Worm (Caenorhabditis elegans) whole organism, L2 larva: ENCODE results near the gene F47F2.1.

Experiments used
- ZK546.5 ChIP-seq: sonication (generic microtip); optimal IDR thresholded peaks from 2 replicates; lab custom pipeline; 2017; ENCODE audit warnings: missing biosample characterization, missing genetic modification characterization
- ama-1 ChIP-seq: fragments of 150-350 bp; optimal IDR thresholded peaks from 2 replicates; lab custom pipeline; 2018; ENCODE audit warnings: inconsistent platforms
- blmp-1 ChIP-seq: sonication (generic microtip); optimal IDR thresholded peaks from 2 replicates; lab custom pipeline; 2017; ENCODE audit warnings: missing genetic modification characterization, mild to moderate bottlenecking, missing compliant biosample characterization, antibody characterized with exemption, moderate library complexity; ENCODE audit not compliant: insufficient read depth
- dmd-4 ChIP-seq: sonication (generic microtip); optimal IDR thresholded peaks from 2 replicates; lab custom pipeline; 2017; ENCODE audit warnings: missing biosample characterization, missing genetic modification characterization
- elt-1 ChIP-seq: fragments of 150-350 bp; optimal IDR thresholded peaks from 2 replicates; lab custom pipeline; 2014; ENCODE audit warnings: missing biosample characterization, missing genetic modification characterization
- elt-3 ChIP-seq: sonication (generic microtip); optimal IDR thresholded peaks from 2 replicates; lab custom pipeline; 2017; ENCODE audit warnings: missing biosample characterization, missing genetic modification characterization
- lin-39 ChIP-seq: fragments of 150-350 bp; optimal IDR thresholded peaks from 2 replicates; lab custom pipeline; 2014; ENCODE audit warnings: missing biosample characterization, missing genetic modification reagents, missing genetic modification characterization
- nhr-10 ChIP-seq: sonication (generic microtip); optimal IDR thresholded peaks from 2 replicates; lab custom pipeline; 2017; ENCODE audit warnings: missing biosample characterization, missing genetic modification characterization
- nhr-21 ChIP-seq: fragments of 150-350 bp; optimal IDR thresholded peaks from 2 replicates; lab custom pipeline; 2014; ENCODE audit warnings: missing biosample characterization, missing genetic modification characterization
- nhr-25 ChIP-seq: fragments of 150-350 bp; sonication (generic microtip); optimal IDR thresholded peaks from 3 replicates; lab custom pipeline; 2014; ENCODE audit warnings: missing biosample characterization, missing genetic modification characterization
- unc-55 ChIP-seq: fragments of 150-350 bp; sonication (generic microtip); optimal IDR thresholded peaks from 3 replicates; lab custom pipeline; 2014; ENCODE audit warnings: missing biosample characterization, missing genetic modification reagents, missing genetic modification characterization
- zag-1 ChIP-seq: fragments of 150-350 bp; optimal IDR thresholded peaks from 2 replicates; lab custom pipeline; 2014; ENCODE audit warnings: missing biosample characterization, missing genetic modification characterization

ce11 chrX:3937483-3937882, 59.1 kb downstream of the F47F2.1 start:
- TF ChIP-seq lin-39 (tag; lab: Kevin White, UChicago) (no peak), elt-1 (tag; lab: Kevin White, UChicago) (no peak), dmd-4 (tag; lab: Kevin White, UChicago) (no peak), zag-1 (tag; lab: Kevin White, UChicago) (no peak), elt-3 (tag; lab: Kevin White, UChicago) (no peak), ama-1 (no peak), nhr-21 (tag; lab: Kevin White, UChicago) (no peak), blmp-1 (tag; lab: Kevin White, UChicago) (no peak), unc-55 (GFP tag; lab: Kevin White, UChicago) (no peak), ZK546.5 (tag; lab: Kevin White, UChicago) (no peak), nhr-25 (no peak), nhr-10 (tag; lab: Kevin White, UChicago) (no peak)
